Fruit fly (Drosophila melanogaster): Measurements from ENCODE around the gene CG32069.

CG32069 gene

dm6 chr3L:11093046-11093520 lies 30.7 kb upstream of the CG32069 start, which contains the start of gene JIL-1 (continued):
- TF ChIP-seq Xrp1 (GFP tag; IDR thresholded peaks at IDR 0.05) (peak; percentile 76), bcd (GFP tag; optimal IDR thresholded peaks at IDR 0.05) (peak; percentile 71), CG15011 (GFP tag; optimal IDR thresholded peaks at IDR 0.05) (no peak), cad (GFP tag; optimal IDR thresholded peaks at IDR 0.05) (no peak), rib (GFP tag; IDR thresholded peaks at IDR 0.05) (peak; percentile 50), sc (optimal IDR thresholded peaks at IDR 0.05) (no peak), sc (GFP tag; optimal IDR thresholded peaks at IDR 0.05) (no peak), ttk (GFP tag; IDR thresholded peaks at IDR 0.05) (peak; percentile 37; the same call in 1 of the 2 replicates), CG16813 (GFP tag; IDR thresholded peaks at IDR 0.05; ENCODE audit: partially characterized antibody) (peak; percentile 89), Med (GFP tag) (peak; percentile 95), CG7839 (tag; optimal IDR thresholded peaks at IDR 0.05) (peak; percentile 79), Chrac-16 (GFP tag; optimal IDR thresholded peaks at IDR 0.05) (peak; percentile 63), sqz (GFP tag; optimal IDR thresholded peaks at IDR 0.05) (peak; percentile 13), pfk (GFP tag; optimal IDR thresholded peaks at IDR 0.05) (no peak), Nf-YB (GFP tag; optimal IDR thresholded peaks at IDR 0.05) (no peak), Trl (optimal IDR thresholded peaks at IDR 0.05) (no peak), Trl (GFP tag; optimal IDR thresholded peaks at IDR 0.05) (no peak), CG4328 (GFP tag; optimal IDR thresholded peaks at IDR 0.05) (no peak), tin (GFP tag; optimal IDR thresholded peaks at IDR 0.05) (peak; percentile 61), CG7357 (GFP tag; IDR thresholded peaks at IDR 0.05) (0 out of 3 replicates have a peak, but pooled peaks have one; percentile 45), CG12744 (GFP tag; optimal IDR thresholded peaks at IDR 0.05) (no peak), CG17612 (GFP tag; IDR thresholded peaks at IDR 0.05) (no peak), CG8359 (GFP tag; optimal IDR thresholded peaks at IDR 0.05; ENCODE audit: borderline replicate concordance) (no peak), ind (GFP tag; optimal IDR thresholded peaks at IDR 0.05) (peak; percentile 64), Jarid2 (GFP tag; optimal IDR thresholded peaks at IDR 0.05) (peak; percentile 27), Camta (GFP tag; optimal IDR thresholded peaks at IDR 0.05) (peak; percentile 37), sd (tag; optimal IDR thresholded peaks at IDR 0.05) (no peak), CG5245 (GFP tag; optimal IDR thresholded peaks at IDR 0.05) (peak; percentile 40), CG32772 (GFP tag; IDR thresholded peaks at IDR 0.05) (peak; percentile 62), Fer2 (tag; optimal IDR thresholded peaks at IDR 0.05) (no peak), CG14860 (GFP tag; IDR thresholded peaks at IDR 0.05; ENCODE audit: partially characterized antibody) (peak; percentile 86), nmo (GFP tag; optimal IDR thresholded peaks at IDR 0.05) (peak; percentile 56), run (tag; optimal IDR thresholded peaks at IDR 0.05) (no peak), CG8290 (GFP tag; optimal IDR thresholded peaks at IDR 0.05) (peak; percentile 59), CG8290 (tag; optimal IDR thresholded peaks at IDR 0.05) (peak; percentile 9 to 74), cato (GFP tag; optimal IDR thresholded peaks at IDR 0.05; ENCODE audit: borderline replicate concordance) (peak; percentile 21), Spps (tag; optimal IDR thresholded peaks at IDR 0.05) (no peak), nau (GFP tag; optimal IDR thresholded peaks at IDR 0.05) (no peak), Asciz (GFP tag; optimal IDR thresholded peaks at IDR 0.05) (peak; percentile 33), CG6689 (GFP tag; IDR thresholded peaks at IDR 0.05) (peak; percentile 31; the same call in 1 of the 2 replicates), Dad (GFP tag; optimal IDR thresholded peaks at IDR 0.05) (peak; percentile 69), CG6765 (GFP tag; optimal IDR thresholded peaks at IDR 0.05) (peak; percentile 46), al (GFP tag; IDR thresholded peaks at IDR 0.05) (peak; percentile 72), ken (GFP tag; IDR thresholded peaks at IDR 0.05) (peak; percentile 81), Oli (tag; optimal IDR thresholded peaks at IDR 0.05) (peak; percentile 35), sob (GFP tag; IDR thresholded peaks at IDR 0.05) (peak; percentile 93), trem (tag; optimal IDR thresholded peaks at IDR 0.05) (peak; percentile 8), unc-4 (GFP tag; IDR thresholded peaks at IDR 0.05; ENCODE audit: partially characterized antibody) (peak; percentile 87), CG6272 (GFP tag; IDR thresholded peaks at IDR 0.05) (peak; percentile 94), CG14050 (GFP tag; IDR thresholded peaks at IDR 0.05) (peak; percentile 66; the same call in 2 of the 3 replicates), chm (GFP tag; IDR thresholded peaks at IDR 0.05) (peak; percentile 51), gt (GFP tag; IDR thresholded peaks at IDR 0.05) (no peak)
